Worm (Caenorhabditis elegans) whole organism, L2 larva: Measurements from ENCODE around the gene ver-3.

Experiments
- C34F6.9 ChIP-seq: fragments of 150-350 bp; optimal IDR thresholded peaks from 2 replicates; lab custom pipeline; 2014; ENCODE audit warnings: missing biosample characterization, missing genetic modification characterization
- R02D3.7 ChIP-seq: fragments of 150-350 bp; optimal IDR thresholded peaks from 2 replicates; lab custom pipeline; 2014; ENCODE audit warnings: missing biosample characterization, missing genetic modification characterization
- alr-1 ChIP-seq: fragments of 150-350 bp; optimal IDR thresholded peaks from 2 replicates; lab custom pipeline; 2014; ENCODE audit warnings: missing biosample characterization, missing genetic modification characterization
- ama-1 ChIP-seq: fragments of 150-350 bp; optimal IDR thresholded peaks from 2 replicates; lab custom pipeline; 2018; ENCODE audit warnings: inconsistent platforms
- blmp-1 ChIP-seq: sonication (generic microtip); optimal IDR thresholded peaks from 2 replicates; lab custom pipeline; 2017; ENCODE audit warnings: missing genetic modification characterization, mild to moderate bottlenecking, missing compliant biosample characterization, antibody characterized with exemption, moderate library complexity; ENCODE audit not compliant: insufficient read depth
- ceh-16 ChIP-seq: fragments of 150-350 bp; optimal IDR thresholded peaks from 2 replicates; lab custom pipeline; 2014; ENCODE audit warnings: missing biosample characterization, missing genetic modification characterization
- ceh-82 ChIP-seq: fragments of 150-350 bp; optimal IDR thresholded peaks from 2 replicates; lab custom pipeline; 2014; ENCODE audit warnings: missing biosample characterization, missing genetic modification characterization
- crh-2 ChIP-seq: sonication (generic microtip); optimal IDR thresholded peaks from 2 replicates; lab custom pipeline; 2017; ENCODE audit warnings: missing biosample characterization, missing genetic modification characterization
- dmd-4 ChIP-seq: sonication (generic microtip); optimal IDR thresholded peaks from 2 replicates; lab custom pipeline; 2017; ENCODE audit warnings: missing biosample characterization, missing genetic modification characterization
- egl-27 ChIP-seq: sonication (generic microtip); optimal IDR thresholded peaks from 3 replicates; lab custom pipeline; 2017; ENCODE audit warnings: missing biosample characterization, missing genetic modification reagents, missing genetic modification characterization
- elt-1 ChIP-seq: fragments of 150-350 bp; optimal IDR thresholded peaks from 2 replicates; lab custom pipeline; 2014; ENCODE audit warnings: missing biosample characterization, missing genetic modification characterization
- elt-3 ChIP-seq: sonication (generic microtip); optimal IDR thresholded peaks from 2 replicates; lab custom pipeline; 2017; ENCODE audit warnings: missing biosample characterization, missing genetic modification characterization
- fos-1 ChIP-seq: fragments of 150-350 bp; optimal IDR thresholded peaks from 2 replicates; lab custom pipeline; 2014; ENCODE audit warnings: missing biosample characterization, missing genetic modification characterization
- gmeb-1 ChIP-seq: fragments of 150-350 bp; optimal IDR thresholded peaks from 2 replicates; lab custom pipeline; 2014; ENCODE audit warnings: missing biosample characterization, missing genetic modification characterization
- lin-11 ChIP-seq: fragments of 150-350 bp; sonication (generic microtip); optimal IDR thresholded peaks from 2 replicates; lab custom pipeline; 2014; ENCODE audit warnings: missing biosample characterization, missing genetic modification characterization, inconsistent platforms, mixed read lengths
- lsy-2 ChIP-seq, 2 experiments: fragments of 150-350 bp in 1 of 2; sonication (generic microtip) in 1 of 2; optimal IDR thresholded peaks; 2 replicates each; lab custom pipeline; 2014 to 2017; ENCODE audit warnings: missing biosample characterization in 2 of 2, missing genetic modification characterization in 2 of 2
- nhr-10 ChIP-seq: sonication (generic microtip); optimal IDR thresholded peaks from 2 replicates; lab custom pipeline; 2017; ENCODE audit warnings: missing biosample characterization, missing genetic modification characterization
- nhr-11 ChIP-seq: fragments of 150-350 bp; optimal IDR thresholded peaks from 2 replicates; lab custom pipeline; 2014; ENCODE audit warnings: missing biosample characterization, missing genetic modification characterization
- nhr-129 ChIP-seq: fragments of 150-350 bp; optimal IDR thresholded peaks from 2 replicates; lab custom pipeline; 2014; ENCODE audit warnings: missing biosample characterization, missing genetic modification characterization
- nhr-21 ChIP-seq: fragments of 150-350 bp; optimal IDR thresholded peaks from 2 replicates; lab custom pipeline; 2014; ENCODE audit warnings: missing biosample characterization, missing genetic modification characterization
- nhr-23 ChIP-seq: fragments of 150-350 bp; optimal IDR thresholded peaks from 2 replicates; lab custom pipeline; 2014; ENCODE audit warnings: missing biosample characterization, missing genetic modification reagents, missing genetic modification characterization
- nhr-237 ChIP-seq: fragments of 150-350 bp; optimal IDR thresholded peaks from 2 replicates; lab custom pipeline; 2014; ENCODE audit warnings: missing biosample characterization, missing genetic modification characterization
- nhr-25 ChIP-seq: fragments of 150-350 bp; sonication (generic microtip); optimal IDR thresholded peaks from 3 replicates; lab custom pipeline; 2014; ENCODE audit warnings: missing biosample characterization, missing genetic modification characterization
- nhr-6 ChIP-seq: fragments of 150-350 bp; optimal IDR thresholded peaks from 2 replicates; lab custom pipeline; 2014; ENCODE audit warnings: missing biosample characterization, missing genetic modification characterization
- nhr-77 ChIP-seq: fragments of 150-350 bp; optimal IDR thresholded peaks from 2 replicates; lab custom pipeline; 2014; ENCODE audit warnings: missing biosample characterization, missing genetic modification characterization
- sem-4 ChIP-seq: fragments of 150-350 bp; optimal IDR thresholded peaks from 2 replicates; lab custom pipeline; 2014; ENCODE audit warnings: missing biosample characterization, missing genetic modification reagents, missing genetic modification characterization
- skn-1 ChIP-seq: sonication (generic microtip); optimal IDR thresholded peaks from 2 replicates; lab custom pipeline; 2017; ENCODE audit warnings: missing biosample characterization, missing genetic modification characterization
- sma-3 ChIP-seq: sonication (generic microtip); optimal IDR thresholded peaks from 2 replicates; lab custom pipeline; 2016; ENCODE audit warnings: missing genetic modification reagents, missing genetic modification characterization, missing compliant biosample characterization
- sma-9 ChIP-seq, 2 experiments: fragments of 150-350 bp in 1 of 2; sonication (generic microtip) in 1 of 2; optimal IDR thresholded peaks; 2 replicates each; lab custom pipeline; 2014 to 2016; ENCODE audit warnings: missing genetic modification characterization in 2 of 2, mild to moderate bottlenecking in 1 of 2, missing biosample characterization in 1 of 2, missing compliant biosample characterization in 1 of 2, missing genetic modification reagents in 1 of 2, moderate library complexity in 1 of 2
- snpc-4 ChIP-seq: fragments of 150-350 bp; optimal IDR thresholded peaks from 2 replicates; lab custom pipeline; 2014; ENCODE audit warnings: missing biosample characterization, missing genetic modification characterization
- unc-39 ChIP-seq: fragments of 150-350 bp; optimal IDR thresholded peaks from 2 replicates; lab custom pipeline; 2014; ENCODE audit warnings: missing biosample characterization, missing genetic modification characterization
- unc-55 ChIP-seq: fragments of 150-350 bp; sonication (generic microtip); optimal IDR thresholded peaks from 3 replicates; lab custom pipeline; 2014; ENCODE audit warnings: missing biosample characterization, missing genetic modification reagents, missing genetic modification characterization
- unc-62 ChIP-seq: fragments of 150-350 bp; optimal IDR thresholded peaks from 2 replicates; lab custom pipeline; 2014; ENCODE audit warnings: missing biosample characterization, missing genetic modification reagents, missing genetic modification characterization
- zag-1 ChIP-seq: fragments of 150-350 bp; optimal IDR thresholded peaks from 2 replicates; lab custom pipeline; 2014; ENCODE audit warnings: missing biosample characterization, missing genetic modification characterization
- ztf-1 ChIP-seq: fragments of 200-800 bp; sonication (Bioruptor generic); conservative IDR thresholded peaks from 2 replicates; pipeline ENCODE4 v1.3.6; 2022; ENCODE audit warnings: missing genetic modification characterization, missing compliant biosample characterization
- ztf-4 ChIP-seq: fragments of 150-350 bp; optimal IDR thresholded peaks from 2 replicates; lab custom pipeline; 2014; ENCODE audit warnings: missing biosample characterization, missing genetic modification characterization

Gene ver-3

ce11 chrX:11031047-11031695, 38.9 kb downstream of the ver-3 start (continued):
- TF ChIP-seq nhr-21, result peak; percentile 90
- TF ChIP-seq, all 48 proteins: peak for 34

- TF ChIP-seq ceh-16, result no peak
- TF ChIP-seq elt-1, result no peak
- no peak for TF ChIP-seq gmeb-1 (tag; lab: Kevin White, UChicago)
Observed at ce11 chrX:11031869-11032268, 39.6 kb downstream of the ver-3 start.

- TF ChIP-seq sma-9 (GFP tag; optimal IDR thresholded peaks at IDR 0.05; lab: Kevin White, UChicago), result no peak
- TF ChIP-seq sma-9 (tag; optimal IDR thresholded peaks at IDR 0.05; lab: Kevin White, UChicago), result no peak
- TF ChIP-seq ama-1, result no peak
- no peak for TF ChIP-seq fos-1 (tag; lab: Kevin White, UChicago)
- TF ChIP-seq nhr-77 (tag; lab: Kevin White, UChicago), result no peak
- TF ChIP-seq blmp-1 (tag; lab: Kevin White, UChicago), result no peak
- TF ChIP-seq nhr-129 (tag; lab: Kevin White, UChicago), result no peak
- TF ChIP-seq alr-1, result no peak
- TF ChIP-seq ztf-4 (tag; lab: Kevin White, UChicago), result no peak
- no peak for TF ChIP-seq sem-4 (tag; lab: Kevin White, UChicago)
- TF ChIP-seq lin-11 (tag; lab: Kevin White, UChicago), result no peak
- TF ChIP-seq nhr-237 (tag; lab: Kevin White, UChicago), result no peak
- TF ChIP-seq unc-62 (GFP tag; lab: Kevin White, UChicago), result no peak
- no peak for TF ChIP-seq crh-2 (tag; lab: Kevin White, UChicago)
- no peak for TF ChIP-seq zag-1 (tag; lab: Kevin White, UChicago)
- no peak for TF ChIP-seq gmeb-1 (tag; lab: Kevin White, UChicago)
- no peak for TF ChIP-seq nhr-25 (tag; lab: Kevin White, UChicago)
- TF ChIP-seq nhr-6, result no peak
- no peak for TF ChIP-seq nhr-23 (tag; lab: Kevin White, UChicago)
- no peak for TF ChIP-seq skn-1 (tag; lab: Kevin White, UChicago)
- TF ChIP-seq, all 48 proteins: peak for 0
Observed at ce11 chrX:11032412-11032811, 40.1 kb downstream of the ver-3 start.

- TF ChIP-seq ceh-16 (peak; percentile 64), C34F6.9 (tag; lab: Kevin White, UChicago) (no peak), snpc-4 (tag; lab: Kevin White, UChicago) (no peak), nhr-6 (no peak), zag-1 (tag; lab: Kevin White, UChicago) (no peak), gmeb-1 (tag; lab: Kevin White, UChicago) (no peak), ztf-4 (tag; lab: Kevin White, UChicago) (no peak), nhr-77 (tag; lab: Kevin White, UChicago) (no peak), ztf-1 (no peak), sma-3 (GFP tag; lab: Kevin White, UChicago) (no peak), egl-27 (tag; lab: Kevin White, UChicago) (no peak), nhr-25 (tag; lab: Kevin White, UChicago) (peak; percentile 12), blmp-1 (tag; lab: Kevin White, UChicago) (peak; percentile 63), R02D3.7 (tag; lab: Kevin White, UChicago) (no peak), ceh-82 (tag; lab: Kevin White, UChicago) (no peak), lsy-2 (tag; optimal IDR thresholded peaks at IDR 0.05; lab: Kevin White, UChicago) (no peak), alr-1 (no peak)
Observed at ce11 chrX:11033128-11033951, 41.1 kb downstream of the ver-3 start.

- no peak for TF ChIP-seq ztf-1
- TF ChIP-seq nhr-237 (tag; lab: Kevin White, UChicago), result no peak
- TF ChIP-seq sem-4 (tag; lab: Kevin White, UChicago), result no peak
- no peak for TF ChIP-seq snpc-4 (tag; lab: Kevin White, UChicago)
- no peak for TF ChIP-seq nhr-11 (tag; lab: Kevin White, UChicago)
- TF ChIP-seq unc-39 (tag; lab: Kevin White, UChicago), result no peak
- no peak for TF ChIP-seq ceh-82 (tag; lab: Kevin White, UChicago)
- TF ChIP-seq unc-55 (GFP tag; lab: Kevin White, UChicago), result no peak
- no peak for TF ChIP-seq sma-9 (GFP tag; optimal IDR thresholded peaks at IDR 0.05; lab: Kevin White, UChicago)
- TF ChIP-seq sma-9 (tag; optimal IDR thresholded peaks at IDR 0.05; lab: Kevin White, UChicago), result no peak
- TF ChIP-seq nhr-6, result no peak
- no peak for TF ChIP-seq nhr-21
- no peak for TF ChIP-seq nhr-77 (tag; lab: Kevin White, UChicago)
- no peak for TF ChIP-seq zag-1 (tag; lab: Kevin White, UChicago)
- TF ChIP-seq dmd-4 (tag; lab: Kevin White, UChicago), result no peak
- TF ChIP-seq nhr-10 (tag; lab: Kevin White, UChicago), result no peak
- TF ChIP-seq fos-1 (tag; lab: Kevin White, UChicago), result no peak
- no peak for TF ChIP-seq elt-3 (tag; lab: Kevin White, UChicago)
Observed at ce11 chrX:11033952-11034287, 41.6 kb downstream of the ver-3 start.
